Fruit fly (Drosophila melanogaster): ENCODE data around the gene CG11686.
A peak's percentile ranks its signal among the peaks of the same experiment; 100 is the strongest.

CG11686 gene

dm6 chr3R:13264061-13264661 lies 4.0 kb downstream of the CG11686 start, which contains the start of gene Ravus (continued):
- no peak for TF ChIP-seq Sox102F (GFP tag; optimal IDR thresholded peaks at IDR 0.05)
- TF ChIP-seq fu2 (GFP tag; optimal IDR thresholded peaks at IDR 0.05), result peak; percentile 37
- peak; percentile 11 for TF ChIP-seq scrt (GFP tag; optimal IDR thresholded peaks at IDR 0.05)
- TF ChIP-seq shn (GFP tag; optimal IDR thresholded peaks at IDR 0.05), result peak; percentile 18
- TF ChIP-seq seq (GFP tag; IDR thresholded peaks at IDR 0.05), result no peak
- peak; percentile 31 for TF ChIP-seq ewg (GFP tag; optimal IDR thresholded peaks at IDR 0.05)
- no peak for TF ChIP-seq CG2202 (tag; optimal IDR thresholded peaks at IDR 0.05)
- TF ChIP-seq CG17328 (GFP tag; IDR thresholded peaks at IDR 0.05), result no peak
- TF ChIP-seq slou (GFP tag; optimal IDR thresholded peaks at IDR 0.05), result no peak
- TF ChIP-seq CG2712 (tag; optimal IDR thresholded peaks at IDR 0.05), result peak; percentile 67
- TF ChIP-seq Dip3 (GFP tag; optimal IDR thresholded peaks at IDR 0.05), result peak; percentile 62
- peak; percentile 49 for TF ChIP-seq Bteb2 (GFP tag; optimal IDR thresholded peaks at IDR 0.05)
- TF ChIP-seq dan (GFP tag; IDR thresholded peaks at IDR 0.05), result no peak
- peak; percentile 23 for TF ChIP-seq NC2β (GFP tag; optimal IDR thresholded peaks at IDR 0.05)
- no peak for TF ChIP-seq ab (GFP tag; optimal IDR thresholded peaks at IDR 0.05)
- TF ChIP-seq CG31224 (GFP tag; IDR thresholded peaks at IDR 0.05), result no peak
- TF ChIP-seq HmgZ (tag; optimal IDR thresholded peaks at IDR 0.05), result peak; percentile 68
- peak; percentile 29 for TF ChIP-seq dmrt11E (tag; optimal IDR thresholded peaks at IDR 0.05)
- TF ChIP-seq odd (GFP tag; optimal IDR thresholded peaks at IDR 0.05), result no peak
- TF ChIP-seq CG4404 (GFP tag; IDR thresholded peaks at IDR 0.05), result peak; percentile 52
- peak; percentile 28 for TF ChIP-seq CG4854 (GFP tag; optimal IDR thresholded peaks at IDR 0.05)
- no peak for TF ChIP-seq CG6272 (GFP tag; IDR thresholded peaks at IDR 0.05)
- TF ChIP-seq CG11696 (GFP tag; IDR thresholded peaks at IDR 0.05), result no peak
- no peak for TF ChIP-seq Nf-YA (GFP tag; IDR thresholded peaks at IDR 0.05)
- no peak for TF ChIP-seq inv (GFP tag; IDR thresholded peaks at IDR 0.05; ENCODE audit: partially characterized antibody)
- TF ChIP-seq CG7372 (GFP tag; IDR thresholded peaks at IDR 0.05), result peak; percentile 36; the same call in 1 of the 2 replicates
- TF ChIP-seq HLHmδ (GFP tag; optimal IDR thresholded peaks at IDR 0.05), result no peak
- peak; percentile 8 for TF ChIP-seq CG12942 (GFP tag; optimal IDR thresholded peaks at IDR 0.05)
- TF ChIP-seq Sin3A (optimal IDR thresholded peaks at IDR 0.05), result peak; percentile 95
- TF ChIP-seq CG11456 (GFP tag; IDR thresholded peaks at IDR 0.05), result 0 out of 3 replicates have a peak, but pooled peaks have one; percentile 55
- TF ChIP-seq CG18476 (GFP tag; optimal IDR thresholded peaks at IDR 0.05), result no peak
- TF ChIP-seq Kr (GFP tag; optimal IDR thresholded peaks at IDR 0.05), result no peak
- TF ChIP-seq ato (GFP tag; IDR thresholded peaks at IDR 0.05; ENCODE audit: partially characterized antibody), result no peak
- TF ChIP-seq Rx (GFP tag; IDR thresholded peaks at IDR 0.05), result no peak
- TF ChIP-seq CG8924 (tag; optimal IDR thresholded peaks at IDR 0.05), result peak; percentile 64
- peak; percentile 32 to 51 for TF ChIP-seq dpn (GFP tag; optimal IDR thresholded peaks at IDR 0.05)
- TF ChIP-seq HmgD (GFP tag; optimal IDR thresholded peaks at IDR 0.05), result peak; percentile 52
- 0 out of 2 replicates have a peak, but pooled peaks have one; percentile 35 for TF ChIP-seq sisA (GFP tag; IDR thresholded peaks at IDR 0.05)
- no peak for TF ChIP-seq CG2129 (GFP tag; IDR thresholded peaks at IDR 0.05; ENCODE audit: partially characterized antibody)
- no peak for TF ChIP-seq crc (GFP tag; optimal IDR thresholded peaks at IDR 0.05)
- peak; percentile 93 for TF ChIP-seq Ets65A (GFP tag)
- no peak for TF ChIP-seq CG7987 (GFP tag; optimal IDR thresholded peaks at IDR 0.05)
- TF ChIP-seq jigr1 (GFP tag; IDR thresholded peaks at IDR 0.05), result no peak

Measured in whole organism, embryonic.